Worm (Caenorhabditis elegans) whole organism, L4 larva: ENCODE results near the gene cyp-35A3.

Experiments
- F26F4.8 ChIP-seq: fragments of 200-800 bp; sonication (Bioruptor generic); conservative IDR thresholded peaks from 2 replicates; pipeline ENCODE4 v1.3.6; 2022; ENCODE audit warnings: missing genetic modification characterization, missing compliant biosample characterization
- T20F7.1 ChIP-seq: fragments of 200-800 bp; sonication (Bioruptor generic); optimal IDR thresholded peaks from 2 replicates; lab custom pipeline; 2018; ENCODE audit warnings: mild to moderate bottlenecking, missing genetic modification characterization, missing compliant biosample characterization
- Y48G9A.11 ChIP-seq: fragments of 200-800 bp; sonication (Bioruptor generic); IDR thresholded peaks from 2 replicates; pipeline ENCODE4 v1.3.6; 2022; ENCODE audit warnings: missing genetic modification reagents, missing genetic modification characterization, missing compliant biosample characterization
- Y75B8A.6 ChIP-seq: fragments of 200-800 bp; sonication (Bioruptor generic); IDR thresholded peaks from 2 replicates; pipeline ENCODE4 v1.3.6; 2022; ENCODE audit warnings: missing genetic modification reagents, missing genetic modification characterization, missing compliant biosample characterization
- ZK546.5 ChIP-seq, 2 experiments: sonication (generic microtip); optimal IDR thresholded peaks; 2 replicates each; lab custom pipeline; 2017; ENCODE audit warnings: missing biosample characterization in 2 of 2, missing genetic modification characterization in 2 of 2
- aha-1 ChIP-seq: fragments of 150-350 bp; peaks from one replicate; lab custom pipeline; 2014; ENCODE audit warnings: missing biosample characterization, missing genetic modification characterization
- arid-1 ChIP-seq: fragments of 200-800 bp; sonication (Bioruptor generic); conservative IDR thresholded peaks from 2 replicates; pipeline ENCODE4 v1.3.6; 2022; ENCODE audit warnings: missing genetic modification reagents, missing genetic modification characterization, missing compliant biosample characterization
- attf-4 ChIP-seq: sonication (generic microtip); optimal IDR thresholded peaks from 3 replicates; lab custom pipeline; 2017; ENCODE audit warnings: missing biosample characterization, missing genetic modification characterization
- ceh-20 ChIP-seq: fragments of 200-800 bp; sonication (Bioruptor generic); IDR thresholded peaks from 2 replicates; pipeline ENCODE4 v1.3.6; 2022; ENCODE audit warnings: missing genetic modification reagents, missing genetic modification characterization, missing compliant biosample characterization
- ceh-44 ChIP-seq: fragments of 200-800 bp; sonication (Bioruptor generic); IDR thresholded peaks from 2 replicates; pipeline ENCODE4 v1.3.6; 2022; ENCODE audit warnings: missing genetic modification reagents, missing genetic modification characterization, missing compliant biosample characterization
- ceh-82 ChIP-seq: sonication (generic microtip); optimal IDR thresholded peaks from 2 replicates; lab custom pipeline; 2017; ENCODE audit warnings: missing biosample characterization, missing genetic modification characterization
- ctbp-1 ChIP-seq: fragments of 200-800 bp; sonication (Bioruptor generic); IDR thresholded peaks from 2 replicates; pipeline ENCODE4 v1.3.6; 2022; ENCODE audit warnings: missing genetic modification reagents, missing genetic modification characterization, missing compliant biosample characterization
- daf-19 ChIP-seq: fragments of 200-800 bp; sonication (Bioruptor generic); conservative IDR thresholded peaks from 2 replicates; pipeline ENCODE4 v1.3.6; 2022; ENCODE audit warnings: missing genetic modification characterization, missing compliant biosample characterization
- daf-8 ChIP-seq: fragments of 200-800 bp; sonication (Bioruptor generic); IDR thresholded peaks from 2 replicates; pipeline ENCODE4 v1.3.6; 2022; ENCODE audit warnings: missing genetic modification characterization, missing compliant biosample characterization
- dmd-6 ChIP-seq: fragments of 200-800 bp; sonication (Bioruptor generic); IDR thresholded peaks from 2 replicates; pipeline ENCODE4 v1.3.6; 2022; ENCODE audit warnings: missing genetic modification reagents, missing genetic modification characterization, missing compliant biosample characterization
- dmd-8 ChIP-seq: fragments of 200-800 bp; sonication (Bioruptor generic); IDR thresholded peaks from 2 replicates; pipeline ENCODE4 v1.3.6; 2022; ENCODE audit warnings: missing genetic modification characterization, missing compliant biosample characterization
- dpl-1 ChIP-seq: fragments of 150-350 bp; optimal IDR thresholded peaks from 2 replicates; lab custom pipeline; 2014; ENCODE audit warnings: missing biosample characterization, missing genetic modification reagents, missing genetic modification characterization
- egl-27 ChIP-seq: sonication (generic microtip); optimal IDR thresholded peaks from 3 replicates; lab custom pipeline; 2017; ENCODE audit warnings: missing biosample characterization, missing genetic modification reagents, missing genetic modification characterization
- fos-1 ChIP-seq: fragments of 150-350 bp; optimal IDR thresholded peaks from 2 replicates; lab custom pipeline; 2014; ENCODE audit warnings: missing biosample characterization, missing genetic modification characterization
- hif-1 ChIP-seq, 2 experiments: sonication (generic microtip); optimal IDR thresholded peaks; 2 replicates each; lab custom pipeline; 2016 to 2017; ENCODE audit warnings: missing compliant biosample characterization in 2 of 2, missing genetic modification characterization in 2 of 2, missing genetic modification reagents in 2 of 2, missing genotype in 2 of 2, mild to moderate bottlenecking in 1 of 2
- hlh-11 ChIP-seq: fragments of 200-800 bp; sonication (Bioruptor generic); optimal IDR thresholded peaks from 2 replicates; lab custom pipeline; 2018; ENCODE audit warnings: mild to moderate bottlenecking, missing genetic modification characterization, missing compliant biosample characterization
- hlh-30 ChIP-seq: sonication (generic microtip); optimal IDR thresholded peaks from 2 replicates; lab custom pipeline; 2017; ENCODE audit warnings: antibody characterized with exemption, mild to moderate bottlenecking, missing genetic modification characterization, missing compliant biosample characterization; ENCODE audit not compliant: insufficient read depth
- lin-15B ChIP-seq: fragments of 150-350 bp; sonication (generic microtip); optimal IDR thresholded peaks from 3 replicates; lab custom pipeline; 2014; ENCODE audit warnings: missing biosample characterization, missing genetic modification characterization
- lin-39 ChIP-seq: fragments of 150-350 bp; optimal IDR thresholded peaks from 2 replicates; lab custom pipeline; 2014; ENCODE audit warnings: missing biosample characterization, missing genetic modification reagents, missing genetic modification characterization
- madf-5 ChIP-seq, 2 experiments: fragments of 200-800 bp; sonication (Bioruptor generic); IDR thresholded peaks; 2 replicates each; pipeline ENCODE4 v1.3.6; 2022; ENCODE audit warnings: missing compliant biosample characterization in 2 of 2, missing genetic modification characterization in 2 of 2
- mep-1 ChIP-seq: fragments of 150-350 bp; sonication (generic microtip); optimal IDR thresholded peaks from 3 replicates; lab custom pipeline; 2014; ENCODE audit warnings: missing biosample characterization, missing genetic modification characterization
- mxl-2 ChIP-seq: fragments of 200-800 bp; sonication (Bioruptor generic); conservative IDR thresholded peaks from 2 replicates; pipeline ENCODE4 v1.3.6; 2022; ENCODE audit warnings: missing genetic modification reagents, missing genetic modification characterization, missing compliant biosample characterization
- mxl-3 ChIP-seq: fragments of 200-800 bp; sonication (Bioruptor generic); optimal IDR thresholded peaks from 2 replicates; lab custom pipeline; 2018; ENCODE audit warnings: mild to moderate bottlenecking, missing genetic modification characterization, missing compliant biosample characterization
- nhr-102 ChIP-seq: sonication (generic microtip); optimal IDR thresholded peaks from 2 replicates; lab custom pipeline; 2016; ENCODE audit warnings: mild to moderate bottlenecking, missing genetic modification characterization, moderate library complexity, missing compliant biosample characterization
- nhr-237 ChIP-seq: sonication (generic microtip); optimal IDR thresholded peaks from 2 replicates; lab custom pipeline; 2017; ENCODE audit warnings: missing biosample characterization, missing genetic modification characterization
- nhr-48 ChIP-seq: sonication (generic microtip); optimal IDR thresholded peaks from 2 replicates; lab custom pipeline; 2016; ENCODE audit warnings: mild to moderate bottlenecking, missing genetic modification characterization, missing compliant biosample characterization
- nhr-6 ChIP-seq: fragments of 150-350 bp; optimal IDR thresholded peaks from 2 replicates; lab custom pipeline; 2014; ENCODE audit warnings: missing biosample characterization, missing genetic modification characterization
- pha-4 ChIP-seq, 2 experiments: fragments of 150-350 bp in 1 of 2; fragments of 200-800 bp in 1 of 2; sonication (Bioruptor generic) in 1 of 2; IDR thresholded peaks in 1 of 2; optimal IDR thresholded peaks in 1 of 2; 2 replicates each; pipeline versions ENCODE4 v1.3.6 to Lab custom; 2014 to 2022; ENCODE audit warnings: missing genetic modification characterization in 2 of 2, missing genetic modification reagents in 2 of 2, missing biosample characterization in 1 of 2, missing compliant biosample characterization in 1 of 2
- php-3 ChIP-seq: fragments of 200-800 bp; sonication (Bioruptor generic); IDR thresholded peaks from 2 replicates; pipeline ENCODE4 v1.3.6; 2022; ENCODE audit warnings: missing genetic modification reagents, missing genetic modification characterization, missing compliant biosample characterization
- pqm-1 ChIP-seq: sonication (generic microtip); optimal IDR thresholded peaks from 2 replicates; lab custom pipeline; 2017; ENCODE audit warnings: missing biosample characterization, missing genetic modification characterization
- rbr-2 ChIP-seq: sonication (generic microtip); optimal IDR thresholded peaks from 2 replicates; lab custom pipeline; 2016; ENCODE audit warnings: missing genotype, missing genetic modification characterization, missing compliant biosample characterization
- set-16 ChIP-seq: fragments of 200-800 bp; sonication (Bioruptor generic); IDR thresholded peaks from 2 replicates; pipeline ENCODE4 v1.3.6; 2022; ENCODE audit warnings: missing genetic modification reagents, missing genetic modification characterization, missing compliant biosample characterization
- snpc-1.2 ChIP-seq: fragments of 200-800 bp; sonication (Bioruptor generic); IDR thresholded peaks from 2 replicates; pipeline ENCODE4 v1.3.6; 2022; ENCODE audit warnings: missing genetic modification reagents, missing genetic modification characterization, missing compliant biosample characterization
- unc-62 ChIP-seq, 3 experiments: fragments of 150-350 bp in 1 of 3; sonication (generic microtip); optimal IDR thresholded peaks in 2 of 3; peaks in 1 of 3; 1 replicate in 1 of 3; 2 replicates in 2 of 3; lab custom pipeline; 2014 to 2017; ENCODE audit warnings: missing biosample characterization in 3 of 3, missing genetic modification characterization in 3 of 3, missing genetic modification reagents in 3 of 3, missing genotype in 1 of 3
- zag-1 ChIP-seq: fragments of 150-350 bp; optimal IDR thresholded peaks from 2 replicates; lab custom pipeline; 2014; ENCODE audit warnings: missing biosample characterization, missing genetic modification characterization
- zfp-2 ChIP-seq: sonication (generic microtip); optimal IDR thresholded peaks from 2 replicates; lab custom pipeline; 2016; ENCODE audit warnings: mild to moderate bottlenecking, missing genetic modification characterization, missing compliant biosample characterization
- zip-2 ChIP-seq: fragments of 150-350 bp; optimal IDR thresholded peaks from 2 replicates; lab custom pipeline; 2014; ENCODE audit warnings: missing biosample characterization, missing genetic modification characterization
- ztf-11 ChIP-seq: fragments of 150-350 bp; optimal IDR thresholded peaks from 2 replicates; lab custom pipeline; 2014; ENCODE audit warnings: missing biosample characterization, missing genetic modification characterization

The cyp-35A3 gene

DNA sequence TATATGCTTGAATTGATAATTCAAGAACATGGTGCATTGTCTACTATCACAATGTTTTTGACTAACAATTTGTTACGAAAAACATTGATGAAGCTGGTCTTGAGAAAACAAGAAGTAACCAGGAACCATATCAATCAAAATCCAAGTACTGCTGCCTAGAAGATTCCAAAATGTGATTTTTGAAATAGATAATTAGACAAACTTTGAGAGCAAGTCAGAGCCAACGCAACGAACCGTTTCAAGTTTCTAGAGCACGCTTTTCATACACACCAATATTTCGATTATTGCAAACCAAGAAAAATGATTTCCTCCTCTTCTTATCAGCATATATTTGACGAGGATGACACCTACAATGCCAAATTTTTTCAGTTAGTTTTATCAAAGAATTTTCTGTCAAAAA is 5.6 kb upstream of the cyp-35A3 start, which contains the start of gene srw-89:
TSS of gene srw-89 (plus strand) at position 301 of the 400 bp plus-strand sequence.
- TF ChIP-seq lin-15B (tag; lab: Kevin White, UChicago) = no peak
- no peak for TF ChIP-seq hif-1 (tag; optimal IDR thresholded peaks at IDR 0.05; lab: Kevin White, UChicago)

DNA sequence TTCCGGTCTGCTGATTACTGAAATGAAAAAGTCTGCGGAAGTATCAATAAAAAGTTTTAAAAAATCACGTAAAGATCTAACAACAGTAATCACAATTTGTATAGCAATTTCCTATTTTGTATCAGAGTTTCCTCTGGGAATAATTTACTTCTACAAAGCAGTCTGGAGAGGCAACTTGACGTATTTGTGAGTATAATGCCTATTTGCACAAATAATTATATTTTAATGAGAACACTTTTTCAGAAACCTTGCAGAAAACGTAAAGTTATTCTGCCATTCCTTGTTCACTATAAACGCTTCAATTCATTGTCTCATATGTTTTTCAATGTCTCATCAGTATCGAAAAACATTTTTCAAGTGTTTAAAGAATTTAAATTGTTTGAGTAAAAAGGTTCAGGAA is 3.8 kb upstream of the cyp-35A3 start:
- TF ChIP-seq unc-62 (GFP tag; optimal IDR thresholded peaks at IDR 0.05 in 1 of 2; lab: Kevin White, UChicago) = peak in 1 of 2 experiments; percentile 80
- no peak for TF ChIP-seq unc-62 (tag; optimal IDR thresholded peaks at IDR 0.05; lab: Kevin White, UChicago)
- TF ChIP-seq snpc-1.2 (GFP tag; lab: Robert Waterston, UW) = no peak
- TF ChIP-seq, all 104 proteins: peak for 1

DNA sequence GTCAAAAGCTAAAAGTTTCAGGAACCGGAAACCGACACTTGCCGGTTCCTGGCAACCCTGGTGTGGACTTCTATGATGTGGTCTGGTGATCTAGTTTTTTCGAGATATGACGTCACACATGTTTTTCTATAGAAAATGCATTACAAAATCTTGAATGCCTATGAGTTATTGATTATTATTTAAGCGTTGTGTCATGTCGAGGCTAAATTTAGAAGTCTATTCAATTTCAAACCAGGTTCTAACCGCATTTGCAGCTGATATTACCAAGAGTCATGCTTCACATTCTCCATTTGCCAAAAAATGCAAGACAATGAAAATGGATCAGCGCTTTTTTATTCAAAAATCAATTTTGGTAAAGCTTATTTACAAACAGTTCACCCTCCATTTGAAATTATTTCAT is 3.2 kb upstream of the cyp-35A3 start, which contains the start of gene K09D9.3:
TSS of gene K09D9.3 (plus strand) at position 301 of the 400 bp plus-strand sequence.
- TF ChIP-seq fos-1 (tag; lab: Kevin White, UChicago) (no peak), arid-1 (no peak), daf-8 (GFP tag; lab: Robert Waterston, UW) (no peak), Y75B8A.6 (GFP tag; lab: Robert Waterston, UW) (no peak), ctbp-1 (GFP tag; lab: Robert Waterston, UW) (no peak), aha-1 (tag; lab: Kevin White, UChicago) (no peak), nhr-102 (tag; lab: Kevin White, UChicago) (no peak), hlh-11 (tag; lab: Kevin White, UChicago) (no peak), ztf-11 (tag; lab: Kevin White, UChicago) (no peak), set-16 (no peak)

DNA sequence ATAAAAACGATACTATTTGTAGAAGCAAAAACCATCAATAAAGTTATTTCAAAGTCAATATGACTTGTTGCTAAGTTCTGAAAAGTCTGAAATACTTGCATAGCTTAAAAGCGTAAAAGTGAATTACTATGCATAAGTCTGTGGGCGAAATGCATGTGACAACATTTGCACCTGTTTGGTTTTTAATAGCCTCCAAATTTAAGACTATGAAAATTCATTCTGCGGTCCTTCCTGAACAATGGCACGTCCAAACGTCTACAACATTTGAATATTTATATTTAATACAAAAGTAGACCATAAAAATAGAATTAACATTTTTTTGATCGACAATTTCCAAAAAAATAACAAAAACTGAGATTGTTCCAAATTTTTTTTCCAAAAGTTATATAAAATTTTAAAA is 633 bp upstream of the cyp-35A3 start, which contains the start of gene K09D9.14:
TSS of gene K09D9.14 (minus strand) at position 101 of the 400 bp plus-strand sequence.
- no peak for TF ChIP-seq ceh-44
- no peak for TF ChIP-seq zip-2 (tag; lab: Kevin White, UChicago)
- no peak for TF ChIP-seq mep-1 (tag; lab: Kevin White, UChicago)
- TF ChIP-seq ceh-20 = no peak
- no peak for TF ChIP-seq zag-1 (tag; lab: Kevin White, UChicago)
- TF ChIP-seq rbr-2 (tag; lab: Kevin White, UChicago) = no peak
- TF ChIP-seq pha-4 (GFP tag; IDR thresholded peaks at IDR 0.05; lab: Robert Waterston, UW) = no peak
- TF ChIP-seq pha-4 (tag; optimal IDR thresholded peaks at IDR 0.05; lab: Kevin White, UChicago) = no peak
- TF ChIP-seq dmd-6 (GFP tag; lab: Robert Waterston, UW) = no peak
- TF ChIP-seq dmd-8 (GFP tag; lab: Robert Waterston, UW) = no peak
- TF ChIP-seq daf-8 (GFP tag; lab: Robert Waterston, UW) = no peak
- TF ChIP-seq nhr-237 (tag; lab: Kevin White, UChicago) = no peak
- TF ChIP-seq lin-39 (tag; lab: Kevin White, UChicago) = no peak
- no peak for TF ChIP-seq zfp-2 (tag; lab: Kevin White, UChicago)
- TF ChIP-seq madf-5 (GFP tag; IDR thresholded peaks at IDR 0.05; lab: Robert Waterston, UW) = no peak
- TF ChIP-seq attf-4 = no peak
- no peak for TF ChIP-seq daf-19 (GFP tag; lab: Robert Waterston, UW)
- no peak for TF ChIP-seq snpc-1.2 (GFP tag; lab: Robert Waterston, UW)

DNA sequence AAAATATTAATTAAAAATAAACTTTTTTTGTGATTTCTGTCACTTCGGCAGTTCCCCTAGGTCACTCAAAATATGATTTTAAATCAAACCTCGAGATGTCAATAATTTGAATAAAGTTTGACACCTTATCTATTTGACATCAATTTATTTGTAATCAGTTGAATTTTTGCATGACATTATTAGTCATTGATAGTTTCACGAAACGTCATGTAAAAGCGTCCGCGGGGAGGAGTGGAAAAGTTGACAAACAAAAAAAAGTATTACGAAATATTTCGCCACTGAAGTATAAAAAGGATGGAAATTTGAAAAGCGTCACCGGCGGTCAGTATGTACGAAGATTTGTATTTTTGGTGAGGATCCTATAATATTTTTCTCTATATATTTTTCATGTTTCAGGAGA is 2.4 kb downstream of the cyp-35A3 start, which contains the start of gene K09D9.1:
TSS of gene K09D9.1 (plus strand) at position 271 of the 400 bp plus-strand sequence.
- TF ChIP-seq pqm-1 (tag; lab: Kevin White, UChicago) (peak; percentile 75), Y75B8A.6 (GFP tag; lab: Robert Waterston, UW) (no peak), dmd-6 (GFP tag; lab: Robert Waterston, UW) (peak; percentile 97), nhr-6 (tag; lab: Kevin White, UChicago) (peak; percentile 17), hlh-11 (tag; lab: Kevin White, UChicago) (peak; percentile 84), zag-1 (tag; lab: Kevin White, UChicago) (no peak), php-3 (GFP tag; lab: Robert Waterston, UW) (peak; percentile 78), F26F4.8 (GFP tag; lab: Robert Waterston, UW) (no peak), mxl-2 (no peak), egl-27 (tag; lab: Kevin White, UChicago) (no peak), madf-5 (GFP tag; IDR thresholded peaks at IDR 0.05; lab: Robert Waterston, UW) (no peak), Y48G9A.11 (no peak), ZK546.5 (tag; optimal IDR thresholded peaks at IDR 0.05; lab: Kevin White, UChicago) (no peak), hlh-30 (tag; lab: Kevin White, UChicago) (peak; percentile 79), aha-1 (tag; lab: Kevin White, UChicago) (no peak), nhr-48 (peak; percentile 45), T20F7.1 (GFP tag; lab: Kevin White, UChicago) (peak; percentile 70), ceh-82 (no peak), dpl-1 (peak; percentile 14), mxl-3 (GFP tag; lab: Kevin White, UChicago) (no peak)
